Worm (Caenorhabditis elegans) whole organism, young adult: ENCODE measurements around the gene Y17D7C.6.
A peak's percentile ranks its signal among the peaks of the same experiment; 100 is the strongest.

Experiments
- B0019.2 ChIP-seq: fragments of 200-800 bp; sonication (Bioruptor generic); conservative IDR thresholded peaks from 2 replicates; pipeline ENCODE4 v1.3.6; 2022; ENCODE audit warnings: missing genetic modification reagents, missing genetic modification characterization, missing compliant biosample characterization
- F10E7.11 ChIP-seq: sonication (generic microtip); optimal IDR thresholded peaks from 2 replicates; lab custom pipeline; 2017; ENCODE audit warnings: mild to moderate bottlenecking, missing genetic modification characterization, moderate library complexity, missing compliant biosample characterization
- F39B2.1 ChIP-seq: fragments of 200-800 bp; sonication (Bioruptor generic); IDR thresholded peaks from 2 replicates; pipeline ENCODE4 v1.3.6; 2022; ENCODE audit warnings: missing genetic modification reagents, missing genetic modification characterization, missing compliant biosample characterization
- F49E8.2 ChIP-seq: sonication (generic microtip); optimal IDR thresholded peaks from 3 replicates; lab custom pipeline; 2017; ENCODE audit warnings: missing genetic modification characterization, mild to moderate bottlenecking, missing compliant biosample characterization, antibody characterized with exemption, moderate library complexity; ENCODE audit not compliant: insufficient read depth
- F55B11.4 ChIP-seq: sonication (generic microtip); optimal IDR thresholded peaks from 2 replicates; lab custom pipeline; 2016; ENCODE audit warnings: missing compliant biosample characterization, missing genetic modification characterization, borderline replicate concordance; ENCODE audit not compliant: insufficient read depth
- F57C9.4 ChIP-seq: sonication (generic microtip); optimal IDR thresholded peaks from 2 replicates; lab custom pipeline; 2017; ENCODE audit warnings: mild to moderate bottlenecking, missing genetic modification characterization, missing compliant biosample characterization
- Y56A3A.18 ChIP-seq: fragments of 200-800 bp; sonication (Bioruptor generic); IDR thresholded peaks from 2 replicates; pipeline ENCODE4 v1.3.6; 2022; ENCODE audit warnings: missing genetic modification reagents, missing genetic modification characterization, missing compliant biosample characterization
- Y95B8A.8 ChIP-seq: fragments of 200-800 bp; sonication (Bioruptor generic); IDR thresholded peaks from 2 replicates; pipeline ENCODE4 v1.3.6; 2022; ENCODE audit warnings: missing genetic modification reagents, missing genetic modification characterization, missing compliant biosample characterization
- ZK185.1 ChIP-seq: sonication (generic microtip); optimal IDR thresholded peaks from 2 replicates; lab custom pipeline; 2016; ENCODE audit warnings: mild to moderate bottlenecking, missing genetic modification characterization, missing compliant biosample characterization; ENCODE audit not compliant: poor library complexity, severe bottlenecking
- akir-1 ChIP-seq: fragments of 200-800 bp; sonication (Bioruptor generic); optimal IDR thresholded peaks from 2 replicates; lab custom pipeline; 2018; ENCODE audit warnings: mild to moderate bottlenecking, missing genetic modification characterization, moderate library complexity, missing compliant biosample characterization
- ama-1 ChIP-seq, 3 experiments: fragments of 150-350 bp in 1 of 3; sonication (generic microtip) in 2 of 3; optimal IDR thresholded peaks; 2 replicates each; lab custom pipeline; 2014 to 2018; ENCODE audit warnings: missing biosample characterization in 2 of 3, missing genetic modification characterization in 2 of 3, missing genetic modification reagents in 2 of 3
- aptf-3 ChIP-seq: fragments of 200-800 bp; sonication (Bioruptor generic); IDR thresholded peaks from 2 replicates; pipeline ENCODE4 v1.3.6; 2022; ENCODE audit warnings: missing genetic modification characterization, missing compliant biosample characterization
- attf-6 ChIP-seq: fragments of 200-800 bp; sonication (Bioruptor generic); IDR thresholded peaks from 2 replicates; pipeline ENCODE4 v1.3.6; 2022; ENCODE audit warnings: missing genetic modification reagents, missing genetic modification characterization, missing compliant biosample characterization
- cebp-2 ChIP-seq: fragments of 200-800 bp; sonication (Bioruptor generic); IDR thresholded peaks from 2 replicates; pipeline ENCODE4 v1.3.6; 2022; ENCODE audit warnings: missing genetic modification characterization, missing compliant biosample characterization
- ceh-27 ChIP-seq: fragments of 200-800 bp; sonication (Bioruptor generic); optimal IDR thresholded peaks from 2 replicates; lab custom pipeline; 2018; ENCODE audit warnings: mild to moderate bottlenecking, missing genetic modification characterization, moderate library complexity, missing compliant biosample characterization
- ceh-58 ChIP-seq: fragments of 200-800 bp; sonication (Bioruptor generic); IDR thresholded peaks from 2 replicates; pipeline ENCODE4 v1.3.6; 2022; ENCODE audit warnings: missing genetic modification characterization, missing compliant biosample characterization
- egl-18 ChIP-seq: fragments of 200-800 bp; sonication (Bioruptor generic); IDR thresholded peaks from 2 replicates; pipeline ENCODE4 v1.3.6; 2022; ENCODE audit warnings: missing genetic modification reagents, missing genetic modification characterization, missing compliant biosample characterization
- egl-44 ChIP-seq: fragments of 200-800 bp; sonication (Bioruptor generic); IDR thresholded peaks from 2 replicates; pipeline ENCODE4 v1.3.6; 2022; ENCODE audit warnings: missing genetic modification reagents, missing genetic modification characterization, missing compliant biosample characterization
- hlh-12 ChIP-seq: sonication (generic microtip); optimal IDR thresholded peaks from 2 replicates; lab custom pipeline; 2016; ENCODE audit warnings: missing genetic modification characterization, missing compliant biosample characterization
- hlh-26 ChIP-seq: fragments of 200-800 bp; sonication (Bioruptor generic); conservative IDR thresholded peaks from 2 replicates; pipeline ENCODE4 v1.3.6; 2022; ENCODE audit warnings: missing genetic modification reagents, missing genetic modification characterization, missing compliant biosample characterization
- hmg-20 ChIP-seq: fragments of 200-800 bp; sonication (Bioruptor generic); IDR thresholded peaks from 2 replicates; pipeline ENCODE4 v1.3.6; 2022; ENCODE audit warnings: missing genetic modification reagents, missing genetic modification characterization, missing compliant biosample characterization
- hrde-1 ChIP-seq: sonication (generic microtip); optimal IDR thresholded peaks from 2 replicates; lab custom pipeline; 2016; ENCODE audit warnings: missing genetic modification characterization, mild to moderate bottlenecking, missing compliant biosample characterization, moderate library complexity, missing genotype, missing genetic modification reagents, borderline replicate concordance
- lag-1 ChIP-seq: fragments of 200-800 bp; sonication (Bioruptor generic); IDR thresholded peaks from 2 replicates; pipeline ENCODE4 v1.3.6; 2022; ENCODE audit warnings: missing genetic modification reagents, missing genetic modification characterization, missing compliant biosample characterization
- madf-3 ChIP-seq: fragments of 200-800 bp; sonication (Bioruptor generic); IDR thresholded peaks from 2 replicates; pipeline ENCODE4 v1.3.6; 2022; ENCODE audit warnings: missing genetic modification reagents, missing genetic modification characterization, missing compliant biosample characterization
- mcd-1 ChIP-seq: fragments of 200-800 bp; sonication (Bioruptor generic); IDR thresholded peaks from 2 replicates; pipeline ENCODE4 v1.3.6; 2022; ENCODE audit warnings: missing genetic modification reagents, missing genetic modification characterization, missing compliant biosample characterization
- nfya-1 ChIP-seq: sonication (generic microtip); optimal IDR thresholded peaks from 2 replicates; lab custom pipeline; 2017; ENCODE audit warnings: antibody characterized with exemption, missing compliant biosample characterization, missing genetic modification characterization, borderline replicate concordance; ENCODE audit not compliant: insufficient read depth
- nfyb-1 ChIP-seq: fragments of 200-800 bp; sonication (Bioruptor generic); IDR thresholded peaks from 2 replicates; pipeline ENCODE4 v1.3.6; 2022; ENCODE audit warnings: missing genetic modification reagents, missing genetic modification characterization, missing compliant biosample characterization
- nhr-179 ChIP-seq: sonication (generic microtip); optimal IDR thresholded peaks from 2 replicates; lab custom pipeline; 2016; ENCODE audit warnings: mild to moderate bottlenecking, missing genetic modification characterization, missing compliant biosample characterization
- nhr-27 ChIP-seq: fragments of 200-800 bp; sonication (Bioruptor generic); optimal IDR thresholded peaks from 2 replicates; lab custom pipeline; 2018; ENCODE audit warnings: mild to moderate bottlenecking, missing genetic modification characterization, moderate library complexity, missing compliant biosample characterization
- nhr-80 ChIP-seq: sonication (generic microtip); optimal IDR thresholded peaks from 2 replicates; lab custom pipeline; 2016; ENCODE audit warnings: missing genetic modification characterization, missing compliant biosample characterization
- nhr-90 ChIP-seq: sonication (generic microtip); optimal IDR thresholded peaks from 2 replicates; lab custom pipeline; 2016; ENCODE audit warnings: missing genotype, mild to moderate bottlenecking, missing genetic modification characterization, missing compliant biosample characterization
- pbrm-1 ChIP-seq: fragments of 200-800 bp; sonication (Bioruptor generic); IDR thresholded peaks from 2 replicates; pipeline ENCODE4 v1.3.6; 2022; ENCODE audit warnings: missing genetic modification reagents, missing genetic modification characterization, missing compliant biosample characterization
- sptf-2 ChIP-seq: fragments of 200-800 bp; sonication (Bioruptor generic); optimal IDR thresholded peaks from 2 replicates; lab custom pipeline; 2018; ENCODE audit warnings: mild to moderate bottlenecking, missing genetic modification characterization, missing compliant biosample characterization
- tlf-1 ChIP-seq: fragments of 200-800 bp; sonication (Bioruptor generic); optimal IDR thresholded peaks from 2 replicates; lab custom pipeline; 2018; ENCODE audit warnings: mild to moderate bottlenecking, missing genetic modification characterization, missing compliant biosample characterization
- unc-130 ChIP-seq: sonication (generic microtip); optimal IDR thresholded peaks from 2 replicates; lab custom pipeline; 2016; ENCODE audit warnings: missing genetic modification reagents, missing genetic modification characterization, missing compliant biosample characterization
- unc-62 ChIP-seq: fragments of 150-350 bp; optimal IDR thresholded peaks from 2 replicates; lab custom pipeline; 2014; ENCODE audit warnings: missing biosample characterization, missing genetic modification reagents, missing genetic modification characterization
- zfh-2 ChIP-seq: fragments of 200-800 bp; sonication (Bioruptor generic); conservative IDR thresholded peaks from 2 replicates; pipeline ENCODE4 v1.3.6; 2022; ENCODE audit warnings: missing genetic modification reagents, missing genetic modification characterization, missing compliant biosample characterization
- zim-3 ChIP-seq: sonication (generic microtip); optimal IDR thresholded peaks from 2 replicates; lab custom pipeline; 2017; ENCODE audit warnings: mild to moderate bottlenecking, missing genetic modification characterization, moderate library complexity, missing compliant biosample characterization
- ztf-22 ChIP-seq: fragments of 200-800 bp; sonication (Bioruptor generic); optimal IDR thresholded peaks from 2 replicates; lab custom pipeline; 2018; ENCODE audit warnings: mild to moderate bottlenecking, missing genetic modification characterization, moderate library complexity, missing compliant biosample characterization
- ztf-25 ChIP-seq: fragments of 200-800 bp; sonication (Bioruptor generic); IDR thresholded peaks from 2 replicates; pipeline ENCODE4 v1.3.6; 2022; ENCODE audit warnings: missing genetic modification reagents, missing genetic modification characterization, missing compliant biosample characterization

Gene Y17D7C.6

ce11 chrV:18709203-18709860 lies at the start of gene Y17D7C.6:
Gene Y17D7C.6, plus strand, starts transcription at chrV:18709810.
- TF ChIP-seq aptf-3 (0 out of 2 replicates have a peak, but pooled peaks have one; percentile 65), egl-44 (peak; percentile 23; the same call in 1 of the 2 replicates), zfh-2 (peak; percentile 69), cebp-2 (GFP tag; lab: Robert Waterston, UW) (0 out of 2 replicates have a peak, but pooled peaks have one; percentile 7), nhr-80 (tag; lab: Kevin White, UChicago) (no peak), nhr-90 (no peak), hmg-20 (GFP tag; lab: Robert Waterston, UW) (no peak), akir-1 (GFP tag; lab: Kevin White, UChicago) (no peak), ceh-58 (0 out of 2 replicates have a peak, but pooled peaks have one; percentile 86)

- TF ChIP-seq F55B11.4 (tag; lab: Kevin White, UChicago) (no peak), B0019.2 (no peak), hlh-12 (tag; lab: Kevin White, UChicago) (no peak), mcd-1 (GFP tag; lab: Robert Waterston, UW) (no peak), nhr-27 (tag; lab: Kevin White, UChicago) (no peak), F57C9.4 (tag; lab: Kevin White, UChicago) (no peak), egl-18 (GFP tag; lab: Robert Waterston, UW) (no peak), F49E8.2 (tag; lab: Kevin White, UChicago) (no peak), unc-130 (GFP tag; lab: Kevin White, UChicago) (no peak)
Measured at ce11 chrV:18662333-18662732, 47.3 kb upstream of the Y17D7C.6 start.

ce11 chrV:18664026-18664425 lies 45.6 kb upstream of the Y17D7C.6 start, which contains the start of gene Y69H2.3:
Gene Y69H2.3, minus strand, starts transcription at chrV:18664126.
- TF ChIP-seq ztf-22 (GFP tag; lab: Kevin White, UChicago) (no peak), Y56A3A.18 (no peak), F39B2.1 (GFP tag; lab: Robert Waterston, UW) (no peak), F55B11.4 (tag; lab: Kevin White, UChicago) (no peak), hlh-26 (GFP tag; lab: Robert Waterston, UW) (no peak), nhr-90 (no peak), hlh-12 (tag; lab: Kevin White, UChicago) (no peak), sptf-2 (GFP tag; lab: Kevin White, UChicago) (no peak), unc-62 (GFP tag; lab: Kevin White, UChicago) (no peak), Y95B8A.8 (no peak), ztf-25 (GFP tag; lab: Robert Waterston, UW) (no peak), pbrm-1 (GFP tag; lab: Robert Waterston, UW) (no peak), ceh-27 (GFP tag; lab: Kevin White, UChicago) (no peak), aptf-3 (no peak)
- TF ChIP-seq, all 124 proteins: peak for 0

- no peak for TF ChIP-seq pbrm-1 (GFP tag; lab: Robert Waterston, UW)
- no peak for TF ChIP-seq zim-3 (tag; lab: Kevin White, UChicago)
- no peak for TF ChIP-seq attf-6 (GFP tag; lab: Robert Waterston, UW)
- TF ChIP-seq ama-1 (optimal IDR thresholded peaks at IDR 0.05; lab: Kevin White, UChicago), result no peak
- no peak for TF ChIP-seq ama-1 (GFP tag; optimal IDR thresholded peaks at IDR 0.05; lab: Kevin White, UChicago)
- no peak for TF ChIP-seq nfyb-1
- no peak for TF ChIP-seq nhr-179 (tag; lab: Kevin White, UChicago)
- TF ChIP-seq madf-3, result no peak
- no peak for TF ChIP-seq ZK185.1 (tag; lab: Kevin White, UChicago)
- no peak for TF ChIP-seq tlf-1 (GFP tag; lab: Kevin White, UChicago)
- no peak for TF ChIP-seq hrde-1
- TF ChIP-seq hmg-20 (GFP tag; lab: Robert Waterston, UW), result no peak
- TF ChIP-seq nfya-1 (tag; lab: Kevin White, UChicago), result no peak
- no peak for TF ChIP-seq F10E7.11 (tag; lab: Kevin White, UChicago)
- no peak for TF ChIP-seq lag-1 (GFP tag; lab: Robert Waterston, UW)
Measured at ce11 chrV:18667179-18667578, 42.4 kb upstream of the Y17D7C.6 start.
